Fruit fly (Drosophila melanogaster) whole organism, prepupa: ENCODE data around the gene Hs6st.

Experiments used
- CG3032 ChIP-seq: fragments of 200-800 bp; optimal IDR thresholded peaks from 2 replicates; lab custom pipeline; 2019; ENCODE audit warnings: missing biosample characterization, mild to moderate bottlenecking, missing genetic modification characterization, moderate library complexity
- CG6854 ChIP-seq: fragments of 200-800 bp; sonication (Bioruptor generic); optimal IDR thresholded peaks from 2 replicates; lab custom pipeline; 2017; ENCODE audit warnings: missing biosample characterization, mild to moderate bottlenecking, missing genetic modification characterization
- Ets96B ChIP-seq: fragments of 200-800 bp; optimal IDR thresholded peaks from 2 replicates; lab custom pipeline; 2019; ENCODE audit warnings: missing biosample characterization, mild to moderate bottlenecking, missing genetic modification characterization, moderate library complexity
- achi ChIP-seq: fragments of 200-800 bp; sonication (Bioruptor generic); optimal IDR thresholded peaks from 3 replicates; lab custom pipeline; 2016; ENCODE audit warnings: missing biosample characterization, missing genetic modification characterization
- acj6 ChIP-seq: fragments of 200-800 bp; sonication (Bioruptor generic); optimal IDR thresholded peaks from 3 replicates; lab custom pipeline; 2016; ENCODE audit warnings: missing biosample characterization, missing genetic modification characterization
- dsx ChIP-seq: fragments of 200-800 bp; optimal IDR thresholded peaks from 3 replicates; lab custom pipeline; 2019; ENCODE audit warnings: missing biosample characterization, mild to moderate bottlenecking, missing genetic modification characterization, moderate library complexity; ENCODE audit not compliant: poor library complexity, severe bottlenecking
- fkh ChIP-seq: fragments of 200-800 bp; sonication (Bioruptor generic); optimal IDR thresholded peaks from 3 replicates; lab custom pipeline; 2017; ENCODE audit warnings: missing biosample characterization, mild to moderate bottlenecking, missing genetic modification characterization, moderate library complexity
- lz ChIP-seq: fragments of 200-800 bp; sonication (Bioruptor generic); optimal IDR thresholded peaks from 3 replicates; lab custom pipeline; 2016; ENCODE audit warnings: missing biosample characterization, missing genetic modification characterization
- ss ChIP-seq, 2 experiments: fragments of 200-800 bp; sonication (Bioruptor generic); optimal IDR thresholded peaks; 2 replicates in 1 of 2; 3 replicates in 1 of 2; lab custom pipeline; 2017 to 2018; ENCODE audit warnings: mild to moderate bottlenecking in 2 of 2, missing biosample characterization in 2 of 2, missing genetic modification characterization in 2 of 2, moderate library complexity in 1 of 2
- topi ChIP-seq: fragments of 200-800 bp; sonication (Bioruptor generic); optimal IDR thresholded peaks from 3 replicates; lab custom pipeline; 2016; ENCODE audit warnings: missing biosample characterization, missing genetic modification characterization

Gene Hs6st

dm6 chr3R:19880431-19880939, 127.8 kb downstream of the Hs6st start (continued):
- TF ChIP-seq achi (GFP tag; lab: Kevin White, UChicago) (no peak), ss (GFP tag; optimal IDR thresholded peaks at IDR 0.05; lab: Kevin White, UChicago) (peak in 1 of 2 experiments; percentile 52), dsx (GFP tag; lab: Kevin White, UChicago) (no peak), CG3032 (tag; lab: Kevin White, UChicago) (no peak), Ets96B (tag; lab: Kevin White, UChicago) (peak; percentile 18), lz (GFP tag; lab: Kevin White, UChicago) (peak; percentile 27), acj6 (no peak), topi (GFP tag; lab: Kevin White, UChicago) (peak; percentile 25)
- TF ChIP-seq, all 60 proteins: peak for 22

DNA sequence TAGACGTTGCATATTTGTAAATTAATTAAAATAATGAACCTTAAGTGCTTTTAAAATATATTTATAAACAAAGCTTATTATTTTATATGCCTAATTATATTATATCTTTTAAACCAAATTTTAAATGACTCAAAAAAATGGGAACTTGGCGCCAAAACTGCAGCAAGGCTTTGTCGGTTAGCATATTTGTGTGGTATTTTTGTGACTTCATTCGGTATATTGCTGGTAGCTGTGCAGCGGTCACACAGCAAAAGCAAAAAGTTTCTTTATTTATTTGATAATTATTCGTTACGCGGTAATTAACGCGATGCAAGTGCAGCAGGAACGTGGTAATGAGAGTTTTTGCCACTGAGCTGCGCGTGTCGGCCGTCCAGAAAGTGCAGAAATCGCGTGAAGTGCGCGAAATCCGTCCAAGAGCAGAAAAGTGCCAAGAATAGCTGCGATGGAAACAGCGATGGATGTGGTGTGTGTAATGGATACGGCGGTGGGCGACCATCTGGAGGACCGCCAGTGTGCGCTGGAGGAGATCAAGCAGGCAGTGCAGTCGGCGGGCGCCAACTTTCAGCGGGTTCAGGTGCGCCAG, 128.8 kb downstream of the Hs6st start, which contains the start of gene Ask1:
Gene Ask1, plus strand, starts transcription at position 250 of the 583 bp plus-strand sequence.
- TF ChIP-seq fkh (GFP tag; lab: Kevin White, UChicago) (peak; percentile 20), CG6854 (GFP tag; lab: Kevin White, UChicago) (peak; percentile 16), dsx (GFP tag; lab: Kevin White, UChicago) (no peak)
- TF ChIP-seq, all 60 proteins: peak for 2
